Worm (Caenorhabditis elegans) whole organism, early embryonic: ENCODE data around the gene lev-9.

Source experiments
- B0310.2 ChIP-seq: sonication (generic microtip); optimal IDR thresholded peaks from 2 replicates; lab custom pipeline; 2016; ENCODE audit warnings: mild to moderate bottlenecking, missing genetic modification characterization, missing compliant biosample characterization
- F13C5.2 ChIP-seq: sonication (generic microtip); optimal IDR thresholded peaks from 2 replicates; lab custom pipeline; 2017; ENCODE audit warnings: mild to moderate bottlenecking, missing genetic modification characterization, inconsistent platforms, missing compliant biosample characterization
- aly-1 ChIP-seq: sonication (generic microtip); optimal IDR thresholded peaks from 2 replicates; lab custom pipeline; 2016; ENCODE audit warnings: missing genetic modification characterization, missing compliant biosample characterization
- ama-1 ChIP-seq: fragments of 150-350 bp; optimal IDR thresholded peaks from 2 replicates; lab custom pipeline; 2014
- ceh-13 ChIP-seq: fragments of 200-800 bp; sonication (Bioruptor generic); optimal IDR thresholded peaks from 2 replicates; lab custom pipeline; 2018; ENCODE audit warnings: mild to moderate bottlenecking, missing genetic modification characterization, missing compliant biosample characterization
- ceh-36 ChIP-seq: sonication (generic microtip); optimal IDR thresholded peaks from 2 replicates; lab custom pipeline; 2016; ENCODE audit warnings: missing genetic modification characterization, inconsistent platforms, missing compliant biosample characterization
- ets-7 ChIP-seq: sonication (generic microtip); optimal IDR thresholded peaks from 2 replicates; lab custom pipeline; 2016; ENCODE audit warnings: missing genotype, missing genetic modification characterization, missing compliant biosample characterization
- flt-1 ChIP-seq: fragments of 200-800 bp; sonication (Bioruptor generic); IDR thresholded peaks from 2 replicates; pipeline ENCODE4 v1.3.6; 2022; ENCODE audit warnings: missing genetic modification characterization, missing compliant biosample characterization
- hmbx-1 ChIP-seq: sonication (generic microtip); optimal IDR thresholded peaks from 2 replicates; lab custom pipeline; 2016; ENCODE audit warnings: mild to moderate bottlenecking, missing genetic modification characterization, missing compliant biosample characterization
- hmg-4 ChIP-seq: fragments of 200-800 bp; sonication (Bioruptor generic); optimal IDR thresholded peaks from 2 replicates; lab custom pipeline; 2018; ENCODE audit warnings: mild to moderate bottlenecking, missing genetic modification characterization, missing compliant biosample characterization
- hnd-1 ChIP-seq: sonication (generic microtip); optimal IDR thresholded peaks from 2 replicates; lab custom pipeline; 2016; ENCODE audit warnings: missing genetic modification characterization, missing compliant biosample characterization
- pes-1 ChIP-seq: fragments of 200-800 bp; sonication (Bioruptor generic); IDR thresholded peaks from 2 replicates; pipeline ENCODE4 v1.3.6; 2022; ENCODE audit warnings: missing genetic modification reagents, missing genetic modification characterization, missing compliant biosample characterization
- scrt-1 ChIP-seq: fragments of 200-800 bp; sonication (Bioruptor generic); IDR thresholded peaks from 2 replicates; pipeline ENCODE4 v1.3.6; 2022; ENCODE audit warnings: missing genetic modification characterization, missing compliant biosample characterization
- sea-1 ChIP-seq: fragments of 200-800 bp; sonication (Bioruptor generic); conservative IDR thresholded peaks from 2 replicates; pipeline ENCODE4 v1.3.6; 2022; ENCODE audit warnings: missing genetic modification characterization, missing compliant biosample characterization
- tbx-11 ChIP-seq: fragments of 200-800 bp; sonication (Bioruptor generic); IDR thresholded peaks from 2 replicates; pipeline ENCODE4 v1.3.6; 2022; ENCODE audit warnings: missing genetic modification characterization, missing compliant biosample characterization
- tbx-37 ChIP-seq: fragments of 200-800 bp; sonication (Bioruptor generic); conservative IDR thresholded peaks from 2 replicates; pipeline ENCODE4 v1.3.6; 2022; ENCODE audit warnings: missing genetic modification reagents, missing genetic modification characterization, missing compliant biosample characterization
- tra-4 ChIP-seq: sonication (generic microtip); optimal IDR thresholded peaks from 2 replicates; lab custom pipeline; 2017; ENCODE audit warnings: missing genetic modification characterization, missing compliant biosample characterization

lev-9 gene

DNA sequence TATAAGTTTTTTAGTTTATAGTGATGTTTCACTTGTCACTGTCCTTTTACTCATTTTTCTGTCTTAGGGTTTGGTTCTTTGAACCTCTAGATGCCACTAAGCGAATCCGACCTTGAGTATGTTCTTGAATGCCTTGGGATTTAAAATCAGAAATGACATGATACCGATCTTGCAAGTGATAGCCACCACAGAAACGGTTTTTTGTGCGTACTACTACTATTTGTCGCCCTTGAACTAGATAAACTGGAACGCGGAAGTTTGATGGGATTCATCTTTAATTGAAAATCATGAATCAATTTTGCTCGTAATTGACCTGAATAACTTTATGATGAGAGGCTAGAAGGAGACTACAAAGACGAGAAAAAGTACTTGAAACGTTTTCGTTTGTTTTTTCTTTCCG is 27.3 kb upstream of the lev-9 start:
- TF ChIP-seq flt-1 (GFP tag; lab: Robert Waterston, UW) = no peak
- TF ChIP-seq hmbx-1 (tag; lab: Kevin White, UChicago) = no peak
- no peak for TF ChIP-seq B0310.2 (tag; lab: Kevin White, UChicago)
- no peak for TF ChIP-seq ama-1 (lab: Kevin White, UChicago)
- no peak for TF ChIP-seq hnd-1 (tag; lab: Kevin White, UChicago)
- no peak for TF ChIP-seq F13C5.2 (tag; lab: Kevin White, UChicago)
- no peak for TF ChIP-seq scrt-1
- TF ChIP-seq tbx-11 (GFP tag; lab: Robert Waterston, UW) = no peak
- no peak for TF ChIP-seq tra-4 (tag; lab: Kevin White, UChicago)
- TF ChIP-seq ceh-13 (GFP tag; lab: Kevin White, UChicago) = no peak
- TF ChIP-seq sea-1 = no peak
- TF ChIP-seq aly-1 (tag; lab: Kevin White, UChicago) = no peak
- TF ChIP-seq pes-1 = no peak
- no peak for TF ChIP-seq ceh-36 (tag; lab: Kevin White, UChicago)
- no peak for TF ChIP-seq tbx-37 (GFP tag; lab: Robert Waterston, UW)

DNA sequence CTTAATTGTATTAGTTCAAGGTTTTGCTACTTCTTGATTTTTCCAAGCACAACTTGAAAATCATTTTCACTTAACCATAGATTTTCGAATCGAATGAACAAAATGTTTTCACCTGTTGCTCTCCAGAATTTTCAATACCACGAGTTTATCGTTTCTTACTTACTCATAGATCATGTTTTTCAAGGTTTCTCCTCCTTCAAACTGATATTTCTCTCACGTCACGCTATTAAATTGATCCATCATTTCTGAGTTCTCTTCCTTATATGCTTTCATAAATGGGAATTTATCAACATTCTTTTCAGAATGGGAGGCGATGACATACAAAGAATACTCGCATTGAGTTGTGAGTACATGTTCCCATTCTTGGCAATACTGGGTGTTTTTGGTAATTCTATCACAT is 19.9 kb upstream of the lev-9 start, which contains the start of gene npr-38:
Gene npr-38 (plus strand): TSS at position 301 of the 400 bp plus-strand sequence.
- TF ChIP-seq B0310.2 (tag; lab: Kevin White, UChicago) (no peak), sea-1 (no peak), scrt-1 (no peak), ceh-13 (GFP tag; lab: Kevin White, UChicago) (no peak), flt-1 (GFP tag; lab: Robert Waterston, UW) (no peak), aly-1 (tag; lab: Kevin White, UChicago) (no peak), tbx-37 (GFP tag; lab: Robert Waterston, UW) (no peak), ets-7 (tag; lab: Kevin White, UChicago) (no peak), ceh-36 (tag; lab: Kevin White, UChicago) (no peak), F13C5.2 (tag; lab: Kevin White, UChicago) (no peak), hmbx-1 (tag; lab: Kevin White, UChicago) (no peak), tra-4 (tag; lab: Kevin White, UChicago) (no peak)

DNA sequence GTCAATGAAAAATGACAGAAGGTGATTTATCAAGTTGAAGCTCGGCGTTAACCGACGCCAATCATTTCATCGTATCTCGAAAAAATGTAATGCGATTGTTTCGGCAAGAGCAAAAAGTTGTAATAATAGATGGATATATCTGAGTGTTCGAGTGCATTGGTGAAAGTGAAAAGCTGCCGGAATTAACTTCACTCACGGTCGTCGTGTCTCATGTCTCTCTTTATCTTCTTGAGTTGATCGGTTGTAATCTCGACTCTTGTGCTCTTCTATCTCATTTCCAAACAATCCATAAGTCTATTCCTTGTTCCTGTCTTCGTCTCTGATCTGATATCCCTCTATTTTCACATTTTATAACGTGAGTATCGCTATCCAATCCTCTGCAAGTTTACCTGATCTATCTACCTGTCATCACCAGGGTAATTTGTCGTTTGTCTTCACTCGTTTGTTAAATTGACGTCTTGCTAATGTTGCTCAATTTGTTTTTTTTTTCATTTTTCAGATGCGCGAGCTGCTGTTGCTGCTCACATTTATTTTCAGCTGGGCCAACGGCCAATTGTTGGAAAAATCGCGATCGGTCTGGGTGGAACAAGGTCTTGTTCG is 8.2 kb upstream of the lev-9 start, which contains the start of gene cest-16:
Gene cest-16 (plus strand): TSS at position 302 of the 600 bp plus-strand sequence.
- TF ChIP-seq ets-7 (tag; lab: Kevin White, UChicago) (no peak), ama-1 (lab: Kevin White, UChicago) (no peak), hmbx-1 (tag; lab: Kevin White, UChicago) (no peak)

DNA sequence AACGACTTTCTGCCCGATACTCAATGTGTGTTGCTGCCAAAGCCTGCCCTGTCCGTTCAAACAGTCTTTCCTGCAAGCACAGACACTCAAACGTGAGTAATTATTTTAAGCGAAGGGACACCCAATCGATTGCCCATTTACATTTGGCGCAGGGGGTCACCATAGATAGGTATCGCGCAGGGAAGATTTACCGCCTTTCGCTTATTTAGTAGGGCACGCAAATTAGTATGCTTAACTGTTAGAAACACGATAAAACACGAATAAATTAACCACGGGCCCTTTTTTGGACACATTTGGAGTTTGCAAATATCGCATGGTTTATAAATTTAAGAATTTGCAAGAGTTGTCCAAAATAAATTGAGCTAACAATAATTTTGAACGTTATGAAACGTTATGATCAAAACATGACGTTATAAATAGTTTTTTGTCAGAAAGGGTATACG is 4.9 kb upstream of the lev-9 start:
- TF ChIP-seq ama-1 (lab: Kevin White, UChicago) (no peak), F13C5.2 (tag; lab: Kevin White, UChicago) (peak; percentile 95), hmbx-1 (tag; lab: Kevin White, UChicago) (no peak), tbx-11 (GFP tag; lab: Robert Waterston, UW) (no peak), hmg-4 (GFP tag; lab: Kevin White, UChicago) (peak; percentile 92), flt-1 (GFP tag; lab: Robert Waterston, UW) (peak; percentile 70), tbx-37 (GFP tag; lab: Robert Waterston, UW) (peak; percentile 64; the same call in 1 of the 2 replicates), tra-4 (tag; lab: Kevin White, UChicago) (peak; percentile 40), ceh-13 (GFP tag; lab: Kevin White, UChicago) (peak; percentile 51), sea-1 (peak; percentile 63), scrt-1 (peak; percentile 79), pes-1 (no peak; the same call in 1 of the 2 replicates), aly-1 (tag; lab: Kevin White, UChicago) (no peak), ets-7 (tag; lab: Kevin White, UChicago) (peak; percentile 1), B0310.2 (tag; lab: Kevin White, UChicago) (no peak), hnd-1 (tag; lab: Kevin White, UChicago) (peak; percentile 37), ceh-36 (tag; lab: Kevin White, UChicago) (no peak)

DNA sequence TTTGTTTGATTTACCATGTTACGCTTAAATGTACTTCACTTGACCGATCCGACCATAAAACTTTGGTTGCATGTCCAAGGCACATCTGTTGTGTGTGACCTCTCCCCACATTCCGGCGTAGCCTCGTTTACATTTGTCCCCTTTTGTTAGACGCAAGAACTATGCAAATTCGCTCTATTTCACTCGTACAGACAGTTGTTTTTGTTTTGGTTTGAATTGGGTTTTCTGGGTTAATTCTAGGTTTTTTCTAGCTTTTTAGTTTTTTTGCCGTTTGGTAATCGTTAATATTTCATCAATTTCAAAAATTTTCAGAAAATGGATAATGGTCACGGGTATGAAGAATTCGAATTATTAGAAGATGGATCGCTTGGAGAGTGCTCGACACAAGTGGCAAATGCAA is 1.3 kb upstream of the lev-9 start, which contains the start of gene mom-1:
Gene mom-1 (plus strand): TSS at position 301 of the 400 bp plus-strand sequence.
- TF ChIP-seq flt-1 (GFP tag; lab: Robert Waterston, UW) (no peak), aly-1 (tag; lab: Kevin White, UChicago) (no peak), ceh-36 (tag; lab: Kevin White, UChicago) (no peak), pes-1 (no peak), ceh-13 (GFP tag; lab: Kevin White, UChicago) (no peak), B0310.2 (tag; lab: Kevin White, UChicago) (no peak), sea-1 (no peak), ets-7 (tag; lab: Kevin White, UChicago) (no peak), hmg-4 (GFP tag; lab: Kevin White, UChicago) (no peak), tbx-11 (GFP tag; lab: Robert Waterston, UW) (no peak), tra-4 (tag; lab: Kevin White, UChicago) (no peak), scrt-1 (no peak), hmbx-1 (tag; lab: Kevin White, UChicago) (no peak), tbx-37 (GFP tag; lab: Robert Waterston, UW) (no peak)

DNA sequence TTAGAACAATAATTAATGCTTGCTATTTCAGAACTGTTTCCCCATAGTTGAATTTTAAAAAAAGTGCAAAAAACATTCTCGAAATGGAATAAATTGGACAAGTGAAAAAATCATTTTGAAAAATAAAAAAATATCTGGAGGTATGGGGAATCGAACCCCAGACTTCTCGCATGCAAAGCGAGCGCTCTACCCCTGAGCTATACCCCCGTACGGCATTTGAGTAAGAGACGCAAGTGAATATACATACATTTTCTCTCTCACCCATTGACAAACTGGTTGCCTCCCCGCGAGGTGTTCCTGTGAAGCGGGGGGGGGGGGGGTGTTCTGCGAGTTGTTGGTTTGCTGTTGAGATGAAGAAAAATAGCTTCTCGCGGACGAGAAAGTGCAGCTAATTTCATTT is 611 bp upstream of the lev-9 start:
- TF ChIP-seq scrt-1 (peak; percentile 97), ama-1 (lab: Kevin White, UChicago) (no peak), sea-1 (peak; percentile 98), flt-1 (GFP tag; lab: Robert Waterston, UW) (peak; percentile 98), ets-7 (tag; lab: Kevin White, UChicago) (peak; percentile 88), tbx-11 (GFP tag; lab: Robert Waterston, UW) (peak; percentile 97), tra-4 (tag; lab: Kevin White, UChicago) (peak; percentile 84), ceh-13 (GFP tag; lab: Kevin White, UChicago) (peak; percentile 85), ceh-36 (tag; lab: Kevin White, UChicago) (peak; percentile 95), pes-1 (peak; percentile 98), hmg-4 (GFP tag; lab: Kevin White, UChicago) (peak; percentile 98), F13C5.2 (tag; lab: Kevin White, UChicago) (peak; percentile 92), hnd-1 (tag; lab: Kevin White, UChicago) (peak; percentile 91), tbx-37 (GFP tag; lab: Robert Waterston, UW) (peak; percentile 99), B0310.2 (tag; lab: Kevin White, UChicago) (peak; percentile 86), aly-1 (tag; lab: Kevin White, UChicago) (peak; percentile 92), hmbx-1 (tag; lab: Kevin White, UChicago) (peak; percentile 78)
